Fruit fly (Drosophila melanogaster) whole organism, embryonic: ENCODE measurements around the gene CG12880.

Experiments
- CG10543 ChIP-seq: fragments of 200-800 bp; sonication (Bioruptor generic); optimal IDR thresholded peaks from 3 replicates; lab custom pipeline; 2017; ENCODE audit warnings: missing biosample characterization, mild to moderate bottlenecking, missing genetic modification characterization, moderate library complexity
- CG10565 ChIP-seq: fragments of 200-800 bp; sonication (Bioruptor generic); optimal IDR thresholded peaks from 3 replicates; lab custom pipeline; 2016; ENCODE audit warnings: missing biosample characterization, mild to moderate bottlenecking, missing genetic modification characterization
- CG12155 ChIP-seq: fragments of 200-800 bp; sonication (Bioruptor generic); optimal IDR thresholded peaks from 3 replicates; lab custom pipeline; 2016; ENCODE audit warnings: missing biosample characterization, missing genetic modification characterization
- CG12391 ChIP-seq: fragments of 200-800 bp; sonication (Bioruptor generic); optimal IDR thresholded peaks from 3 replicates; lab custom pipeline; 2018; ENCODE audit warnings: missing biosample characterization, mild to moderate bottlenecking, missing genetic modification characterization, moderate library complexity
- CG15479 ChIP-seq: fragments of 200-800 bp; sonication (Bioruptor generic); optimal IDR thresholded peaks from 3 replicates; lab custom pipeline; 2019; ENCODE audit warnings: missing biosample characterization, mild to moderate bottlenecking, missing genetic modification characterization, moderate library complexity
- CG15601 ChIP-seq: fragments of 200-800 bp; sonication (Bioruptor generic); optimal IDR thresholded peaks from 3 replicates; lab custom pipeline; 2019; ENCODE audit warnings: missing biosample characterization, mild to moderate bottlenecking, missing genetic modification characterization, moderate library complexity
- CG17328 ChIP-seq: fragments of 200-800 bp; sonication (Bioruptor generic); IDR thresholded peaks from 2 replicates; pipeline ENCODE4 v1.3.6; 2022; ENCODE audit warnings: missing biosample characterization, missing genetic modification characterization
- CG18262 ChIP-seq: fragments of 200-800 bp; optimal IDR thresholded peaks from 3 replicates; lab custom pipeline; 2019; ENCODE audit warnings: missing biosample characterization, mild to moderate bottlenecking, missing genetic modification characterization, moderate library complexity
- CG18764 ChIP-seq: fragments of 200-800 bp; sonication (Bioruptor generic); optimal IDR thresholded peaks from 3 replicates; lab custom pipeline; 2016; ENCODE audit warnings: missing biosample characterization, missing genetic modification characterization
- CG34224 ChIP-seq: fragments of 200-800 bp; sonication (Bioruptor generic); IDR thresholded peaks from 3 replicates; pipeline ENCODE4 v1.3.6; 2022; ENCODE audit warnings: missing biosample characterization, missing genetic modification characterization; ENCODE audit not compliant: partially characterized antibody
- CG3726 ChIP-seq: fragments of 200-800 bp; sonication (Bioruptor generic); IDR thresholded peaks from 3 replicates; pipeline ENCODE4, ENCODE4 v1.3.6; 2022; ENCODE audit warnings: missing biosample characterization, missing genetic modification characterization
- CG4820 ChIP-seq: fragments of 200-800 bp; sonication (Bioruptor generic); optimal IDR thresholded peaks from 3 replicates; lab custom pipeline; 2016; ENCODE audit warnings: missing biosample characterization, missing genetic modification characterization
- CG5953 ChIP-seq: fragments of 200-800 bp; sonication (Bioruptor generic); IDR thresholded peaks from 2 replicates; pipeline ENCODE4 v1.3.6; 2022; ENCODE audit warnings: missing biosample characterization, missing genetic modification characterization
- CG7271 ChIP-seq: fragments of 200-800 bp; sonication (Bioruptor generic); optimal IDR thresholded peaks from 2 replicates; lab custom pipeline; 2018; ENCODE audit warnings: missing biosample characterization, mild to moderate bottlenecking, missing genetic modification characterization, moderate library complexity
- CG7556 ChIP-seq: fragments of 200-800 bp; sonication (Bioruptor generic); optimal IDR thresholded peaks from 2 replicates; lab custom pipeline; 2017; ENCODE audit warnings: missing biosample characterization, mild to moderate bottlenecking, missing genetic modification characterization
- Camta ChIP-seq: fragments of 200-800 bp; sonication (Bioruptor generic); optimal IDR thresholded peaks from 2 replicates; lab custom pipeline; 2016; ENCODE audit warnings: missing biosample characterization, missing genetic modification characterization
- Deaf1 ChIP-seq: fragments of 200-800 bp; optimal IDR thresholded peaks from 3 replicates; lab custom pipeline; 2019; ENCODE audit warnings: missing biosample characterization, mild to moderate bottlenecking, missing genetic modification characterization, moderate library complexity
- Eip74EF ChIP-seq, 2 experiments: fragments of 200-800 bp in 1 of 2; fragments of >200 bp in 1 of 2; sonication (Bioruptor generic) in 1 of 2; optimal IDR thresholded peaks; 2 replicates each; lab custom pipeline; 2017 to 2019; ENCODE audit warnings: missing biosample characterization in 2 of 2, missing genetic modification characterization in 2 of 2, mild to moderate bottlenecking in 1 of 2, moderate library complexity in 1 of 2
- Fer3 ChIP-seq: fragments of 200-800 bp; sonication (Bioruptor generic); optimal IDR thresholded peaks from 2 replicates; lab custom pipeline; 2018; ENCODE audit warnings: missing biosample characterization, mild to moderate bottlenecking, missing genetic modification characterization, moderate library complexity
- H2.0 ChIP-seq: fragments of 200-800 bp; sonication (Bioruptor generic); IDR thresholded peaks from 2 replicates; pipeline ENCODE4 v1.3.6; 2022; ENCODE audit warnings: missing biosample characterization, missing genetic modification characterization
- Hand ChIP-seq: fragments of 200-800 bp; sonication (Bioruptor generic); optimal IDR thresholded peaks from 2 replicates; lab custom pipeline; 2017; ENCODE audit warnings: mild to moderate bottlenecking, missing biosample characterization, missing genetic modification reagents, missing genetic modification characterization
- Kr ChIP-seq: fragments of 200-800 bp; sonication (Bioruptor generic); optimal IDR thresholded peaks from 2 replicates; lab custom pipeline; 2017; ENCODE audit warnings: missing biosample characterization, mild to moderate bottlenecking, missing genetic modification characterization
- MESR4 ChIP-seq: fragments of 200-800 bp; sonication (Bioruptor generic); optimal IDR thresholded peaks from 2 replicates; lab custom pipeline; 2018; ENCODE audit warnings: missing biosample characterization, mild to moderate bottlenecking, missing genetic modification characterization, moderate library complexity
- Oaz ChIP-seq: fragments of 200-800 bp; sonication (Bioruptor generic); IDR thresholded peaks from 2 replicates; pipeline ENCODE4 v1.3.6; 2022; ENCODE audit warnings: missing biosample characterization, missing genetic modification characterization
- Poxn ChIP-seq: fragments of 200-800 bp; sonication (Bioruptor generic); IDR thresholded peaks from 2 replicates; pipeline ENCODE4 v1.3.6; 2022; ENCODE audit warnings: missing biosample characterization, missing genetic modification characterization
- Rfx ChIP-seq: fragments of 200-800 bp; sonication (Bioruptor generic); IDR thresholded peaks from 2 replicates; pipeline ENCODE4 v1.3.6; 2022; ENCODE audit warnings: missing biosample characterization, missing genetic modification characterization
- Sin3A ChIP-seq: fragments of >200 bp; optimal IDR thresholded peaks from 2 replicates; lab custom pipeline; 2018
- Spps ChIP-seq: fragments of 200-800 bp; sonication (Bioruptor generic); optimal IDR thresholded peaks from 2 replicates; lab custom pipeline; 2018; ENCODE audit warnings: missing biosample characterization, mild to moderate bottlenecking, missing genetic modification characterization
- cas ChIP-seq: fragments of 200-800 bp; sonication (Bioruptor generic); IDR thresholded peaks from 2 replicates; pipeline ENCODE4 v1.3.6; 2022; ENCODE audit warnings: missing biosample characterization, missing genetic modification characterization
- chif ChIP-seq, 2 experiments: fragments of 200-800 bp; sonication (Bioruptor generic); optimal IDR thresholded peaks; 3 replicates each; lab custom pipeline; 2016; ENCODE audit warnings: missing biosample characterization in 2 of 2, missing genetic modification characterization in 2 of 2
- chm ChIP-seq: fragments of 200-800 bp; sonication (Bioruptor generic); IDR thresholded peaks from 2 replicates; pipeline ENCODE4 v1.3.6; 2022; ENCODE audit warnings: missing biosample characterization, missing genetic modification characterization
- crp ChIP-seq, 2 experiments: fragments of 200-800 bp; sonication (Bioruptor generic); optimal IDR thresholded peaks; 2 replicates in 1 of 2; 3 replicates in 1 of 2; lab custom pipeline; 2017; ENCODE audit warnings: missing biosample characterization in 2 of 2, missing genetic modification characterization in 2 of 2, mild to moderate bottlenecking in 1 of 2, moderate library complexity in 1 of 2
- danr ChIP-seq: fragments of 200-800 bp; sonication (Bioruptor generic); IDR thresholded peaks from 2 replicates; pipeline ENCODE4 v1.3.6; 2022; ENCODE audit warnings: missing biosample characterization, missing genetic modification characterization
- dm ChIP-seq: fragments of 200-800 bp; sonication (Bioruptor generic); optimal IDR thresholded peaks from 3 replicates; lab custom pipeline; 2016; ENCODE audit warnings: missing biosample characterization, missing genetic modification characterization
- exex ChIP-seq: fragments of 200-800 bp; sonication (Bioruptor generic); optimal IDR thresholded peaks from 4 replicates; lab custom pipeline; 2018; ENCODE audit warnings: missing biosample characterization, mild to moderate bottlenecking, missing genetic modification characterization, moderate library complexity
- gce ChIP-seq: fragments of 200-800 bp; sonication (Bioruptor generic); IDR thresholded peaks from 3 replicates; pipeline ENCODE4 v1.3.6; 2022; ENCODE audit warnings: missing biosample characterization, missing genetic modification characterization
- h ChIP-seq: fragments of >200 bp; optimal IDR thresholded peaks from 2 replicates; lab custom pipeline; 2017
- hkb ChIP-seq, 2 experiments: fragments of 200-800 bp in 1 of 2; fragments of >200 bp in 1 of 2; sonication (Bioruptor generic) in 1 of 2; IDR thresholded peaks in 1 of 2; optimal IDR thresholded peaks in 1 of 2; 2 replicates each; pipeline versions ENCODE4 v1.3.6 to Lab custom; 2017 to 2022; ENCODE audit warnings: missing biosample characterization in 1 of 2, missing genetic modification characterization in 1 of 2
- klu ChIP-seq: fragments of 200-800 bp; sonication (Bioruptor generic); IDR thresholded peaks from 2 replicates; pipeline ENCODE4 v1.3.6; 2022; ENCODE audit warnings: missing biosample characterization, missing genetic modification characterization
- org-1 ChIP-seq: fragments of 200-800 bp; sonication (Bioruptor generic); optimal IDR thresholded peaks from 2 replicates; lab custom pipeline; 2017; ENCODE audit warnings: missing biosample characterization, missing genetic modification characterization
- otp ChIP-seq: fragments of 200-800 bp; sonication (Bioruptor generic); IDR thresholded peaks from 3 replicates; pipeline ENCODE4, ENCODE4 v1.3.6; 2022; ENCODE audit warnings: missing biosample characterization, missing genetic modification characterization
- p53 ChIP-seq: fragments of 200-800 bp; sonication (Bioruptor generic); optimal IDR thresholded peaks from 2 replicates; lab custom pipeline; 2016; ENCODE audit warnings: missing biosample characterization, missing genetic modification characterization
- pho ChIP-seq: fragments of 200-800 bp; sonication (Bioruptor generic); optimal IDR thresholded peaks from 2 replicates; lab custom pipeline; 2016; ENCODE audit warnings: missing biosample characterization, missing genetic modification characterization
- pita ChIP-seq: fragments of 200-800 bp; sonication (Bioruptor generic); optimal IDR thresholded peaks from 2 replicates; lab custom pipeline; 2017; ENCODE audit warnings: missing biosample characterization, mild to moderate bottlenecking, missing genetic modification characterization
- salm ChIP-seq: fragments of 200-800 bp; sonication (Bioruptor generic); optimal IDR thresholded peaks from 2 replicates; lab custom pipeline; 2018; ENCODE audit warnings: missing biosample characterization, mild to moderate bottlenecking, missing genetic modification characterization
- slp2 ChIP-seq: fragments of 200-800 bp; sonication (Bioruptor generic); optimal IDR thresholded peaks from 2 replicates; lab custom pipeline; 2016; ENCODE audit warnings: missing biosample characterization, missing genetic modification characterization
- stc ChIP-seq: fragments of 200-800 bp; sonication (Bioruptor generic); IDR thresholded peaks from 2 replicates; pipeline ENCODE4 v1.3.6; 2022; ENCODE audit warnings: missing biosample characterization, missing genetic modification characterization
- tap ChIP-seq: fragments of 200-800 bp; optimal IDR thresholded peaks from 3 replicates; lab custom pipeline; 2019; ENCODE audit warnings: missing biosample characterization, mild to moderate bottlenecking, missing genetic modification characterization, moderate library complexity
- twi ChIP-seq: fragments of 200-800 bp; optimal IDR thresholded peaks from 2 replicates; lab custom pipeline; 2019; ENCODE audit warnings: missing biosample characterization, mild to moderate bottlenecking, missing genetic modification characterization, moderate library complexity
- vfl ChIP-seq: fragments of 200-800 bp; sonication (Bioruptor generic); optimal IDR thresholded peaks from 2 replicates; lab custom pipeline; 2016; ENCODE audit warnings: missing biosample characterization, missing genetic modification characterization
- wdn ChIP-seq: fragments of 200-800 bp; sonication (Bioruptor generic); IDR thresholded peaks from 2 replicates; pipeline ENCODE4 v1.3.6; 2022; ENCODE audit warnings: missing biosample characterization, missing genetic modification characterization

The CG12880 gene

dm6 chr3R:27661971-27662489, 23.7 kb upstream of the CG12880 start, which contains the start of gene unc80 (continued):
- TF ChIP-seq twi (tag; lab: Kevin White, UChicago) (no peak), H2.0 (no peak), MESR4 (no peak), CG17328 (no peak), Poxn (GFP tag; lab: Robert Waterston, UW) (no peak), CG10543 (GFP tag; lab: Kevin White, UChicago) (no peak), Camta (GFP tag; lab: Kevin White, UChicago) (no peak), p53 (GFP tag; lab: Kevin White, UChicago) (no peak), wdn (0 out of 2 replicates have a peak, but pooled peaks have one; percentile 50), danr (GFP tag; lab: Robert Waterston, UW) (no peak), klu (GFP tag; lab: Robert Waterston, UW) (no peak), CG18262 (tag; lab: Kevin White, UChicago) (no peak), h (lab: Kevin White, UChicago) (no peak), CG5953 (GFP tag; lab: Robert Waterston, UW) (no peak), CG15601 (no peak), Deaf1 (tag; lab: Kevin White, UChicago) (peak; percentile 84), CG3726 (GFP tag; lab: Robert Waterston, UW) (no peak), tap (tag; lab: Kevin White, UChicago) (no peak), Eip74EF (GFP tag; optimal IDR thresholded peaks at IDR 0.05; lab: Kevin White, UChicago) (no peak), Fer3 (tag; lab: Kevin White, UChicago) (no peak), CG15479 (GFP tag; lab: Kevin White, UChicago) (no peak), Kr (GFP tag; lab: Kevin White, UChicago) (no peak), Rfx (GFP tag; lab: Robert Waterston, UW) (0 out of 2 replicates have a peak, but pooled peaks have one; percentile 29), Oaz (GFP tag; lab: Robert Waterston, UW) (no peak), stc (no peak), crp (GFP tag; optimal IDR thresholded peaks at IDR 0.05; lab: Kevin White, UChicago) (no peak), chm (GFP tag; lab: Robert Waterston, UW) (no peak; the same call in 1 of the 2 replicates), Spps (no peak), gce (peak; percentile 15; the same call in 1 of the 3 replicates), slp2 (GFP tag; lab: Kevin White, UChicago) (no peak), CG34224 (no peak), CG18764 (GFP tag; lab: Kevin White, UChicago) (no peak), salm (tag; lab: Kevin White, UChicago) (no peak), CG4820 (no peak), CG12155 (GFP tag; lab: Kevin White, UChicago) (no peak), chif (GFP tag; optimal IDR thresholded peaks at IDR 0.05; lab: Kevin White, UChicago) (no peak), pita (GFP tag; lab: Kevin White, UChicago) (no peak), hkb (optimal IDR thresholded peaks at IDR 0.05; lab: Kevin White, UChicago) (no peak), hkb (GFP tag; IDR thresholded peaks at IDR 0.05; lab: Robert Waterston, UW) (0 out of 2 replicates have a peak, but pooled peaks have one; percentile 15), Hand (GFP tag; lab: Kevin White, UChicago) (no peak), cas (GFP tag; lab: Robert Waterston, UW) (no peak), org-1 (GFP tag; lab: Kevin White, UChicago) (peak; percentile 1), vfl (no peak), exex (tag; lab: Kevin White, UChicago) (no peak), pho (GFP tag; lab: Kevin White, UChicago) (peak; percentile 11), dm (GFP tag; lab: Kevin White, UChicago) (no peak), CG7556 (GFP tag; lab: Kevin White, UChicago) (peak; percentile 14), Sin3A (lab: Kevin White, UChicago) (no peak), CG12391 (tag; lab: Kevin White, UChicago) (no peak), CG7271 (tag; lab: Kevin White, UChicago) (no peak), otp (GFP tag; lab: Robert Waterston, UW) (no peak), CG10565 (no peak)
